Worm (Caenorhabditis elegans) whole organism, early embryonic: Measurements from ENCODE around the gene C14B1.2.

Experiments used
- F13C5.2 ChIP-seq: sonication (generic microtip); optimal IDR thresholded peaks from 2 replicates; lab custom pipeline; 2017; ENCODE audit warnings: mild to moderate bottlenecking, missing genetic modification characterization, inconsistent platforms, missing compliant biosample characterization
- tbx-37 ChIP-seq: fragments of 200-800 bp; sonication (Bioruptor generic); conservative IDR thresholded peaks from 2 replicates; pipeline ENCODE4 v1.3.6; 2022; ENCODE audit warnings: missing genetic modification reagents, missing genetic modification characterization, missing compliant biosample characterization

DNA sequence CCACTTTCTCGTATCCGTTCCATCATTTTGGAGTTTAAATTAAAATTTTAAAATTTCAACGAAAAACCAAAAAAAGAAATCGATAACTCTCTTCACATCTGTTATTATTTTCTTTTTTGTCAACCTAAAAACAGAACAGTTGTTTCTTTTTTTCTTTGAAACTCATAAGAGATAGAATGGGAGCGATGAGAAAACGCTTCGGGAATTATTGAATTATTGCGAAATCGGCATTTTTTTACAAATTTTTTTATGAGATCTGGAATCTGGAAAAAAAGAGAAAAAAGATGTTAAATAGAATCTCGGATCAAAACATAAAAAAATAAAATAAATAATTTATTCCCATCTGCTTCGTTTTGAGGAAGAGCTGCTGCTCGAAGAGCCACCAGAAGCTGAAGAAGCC lies 44.6 kb upstream of the C14B1.2 start, which contains the start of gene C46F11.5:
- TF ChIP-seq F13C5.2 (tag; lab: Kevin White, UChicago) (no peak), tbx-37 (no peak)
